Fruit fly (Drosophila melanogaster): ENCODE data around the gene side-III.

- TF ChIP-seq CG8478 (optimal IDR thresholded peaks at IDR 0.05) (no peak), CTCF (optimal IDR thresholded peaks at IDR 0.05) (no peak)
These were observed 21.6 kb downstream of the side-III start for dm6 chr3R:5937715-5938114.

Data from S2 (cell line).